Worm (Caenorhabditis elegans) whole organism, L4/young adult: ENCODE measurements around the gene ins-13.

ENCODE experiments used
- dao-5 ChIP-seq: sonication (generic microtip); optimal IDR thresholded peaks from 2 replicates; lab custom pipeline; 2016; ENCODE audit warnings: missing genotype, missing genetic modification characterization, moderate library complexity, missing compliant biosample characterization
- him-1 ChIP-seq: sonication (generic microtip); optimal IDR thresholded peaks from 2 replicates; lab custom pipeline; 2016; ENCODE audit warnings: missing genotype, missing genetic modification reagents, missing genetic modification characterization, missing compliant biosample characterization

DNA sequence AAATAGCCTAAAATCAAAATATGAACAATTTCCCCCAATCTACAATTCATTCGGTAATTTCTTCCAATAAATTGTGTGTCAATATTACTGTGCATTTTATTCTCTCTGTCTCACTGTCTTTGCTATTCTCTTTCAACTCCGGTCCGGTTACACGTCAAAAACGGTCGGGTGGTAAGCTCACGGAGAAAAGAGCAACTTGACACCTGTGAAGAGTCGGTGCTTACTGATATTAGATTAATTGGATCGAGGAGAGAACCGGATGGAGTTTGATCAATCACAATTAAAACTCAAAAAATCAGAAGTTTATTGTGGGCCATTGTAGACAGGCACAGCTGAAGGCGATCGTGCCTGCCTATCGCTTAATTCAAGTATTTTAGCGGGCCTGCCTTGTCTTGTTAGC lies 30.3 kb upstream of the ins-13 start:
- no peak for TF ChIP-seq him-1
- no peak for TF ChIP-seq dao-5 (tag; lab: Kevin White, UChicago)
